Worm (Caenorhabditis elegans) whole organism, young adult: ENCODE data around the gene Y68A4A.13.

Experiments
- B0019.2 ChIP-seq: fragments of 200-800 bp; sonication (Bioruptor generic); conservative IDR thresholded peaks from 2 replicates; pipeline ENCODE4 v1.3.6; 2022; ENCODE audit warnings: missing genetic modification reagents, missing genetic modification characterization, missing compliant biosample characterization
- ceh-91 ChIP-seq: fragments of 200-800 bp; sonication (Bioruptor generic); IDR thresholded peaks from 2 replicates; pipeline ENCODE4 v1.3.6; 2022; ENCODE audit warnings: missing genetic modification reagents, missing genetic modification characterization, missing compliant biosample characterization
- ets-4 ChIP-seq: fragments of 200-800 bp; sonication (Bioruptor generic); optimal IDR thresholded peaks from 2 replicates; lab custom pipeline; 2018; ENCODE audit warnings: mild to moderate bottlenecking, missing genetic modification characterization, missing compliant biosample characterization
- nfya-1 ChIP-seq: sonication (generic microtip); optimal IDR thresholded peaks from 2 replicates; lab custom pipeline; 2017; ENCODE audit warnings: antibody characterized with exemption, missing compliant biosample characterization, missing genetic modification characterization, borderline replicate concordance; ENCODE audit not compliant: insufficient read depth
- zfh-2 ChIP-seq: fragments of 200-800 bp; sonication (Bioruptor generic); conservative IDR thresholded peaks from 2 replicates; pipeline ENCODE4 v1.3.6; 2022; ENCODE audit warnings: missing genetic modification reagents, missing genetic modification characterization, missing compliant biosample characterization
- ztf-25 ChIP-seq: fragments of 200-800 bp; sonication (Bioruptor generic); IDR thresholded peaks from 2 replicates; pipeline ENCODE4 v1.3.6; 2022; ENCODE audit warnings: missing genetic modification reagents, missing genetic modification characterization, missing compliant biosample characterization

DNA sequence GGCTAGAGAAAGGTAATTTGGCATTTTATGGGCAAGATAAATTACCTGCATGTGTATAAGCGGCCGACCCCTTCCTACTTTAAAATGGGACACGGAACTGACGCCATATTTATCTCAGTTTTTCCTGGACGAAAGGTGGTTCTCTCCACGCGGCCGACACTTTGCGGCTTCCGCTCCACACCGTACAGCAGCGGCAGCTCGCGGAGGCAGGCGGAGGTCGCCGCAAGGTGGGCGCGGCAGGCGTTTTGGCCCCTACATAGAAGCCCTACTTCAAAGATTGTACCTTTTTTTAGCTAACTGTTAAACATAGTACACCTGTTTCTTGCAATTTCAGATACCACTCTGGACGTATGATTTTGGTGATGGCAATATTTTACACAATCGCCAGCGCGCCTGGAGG is 1.5 kb downstream of the Y68A4A.13 start:
- TF ChIP-seq zfh-2 (peak; percentile 92), ztf-25 (GFP tag; lab: Robert Waterston, UW) (no peak), B0019.2 (GFP tag; lab: Robert Waterston, UW) (no peak), ceh-91 (GFP tag; lab: Robert Waterston, UW) (no peak), ets-4 (no peak), nfya-1 (tag; lab: Kevin White, UChicago) (no peak)
